Worm (Caenorhabditis elegans): ENCODE results near the gene pqn-31.

ce11 chrV:9075827-9076226 is 33.6 kb upstream of the pqn-31 start:
- TF ChIP-seq fos-1 (tag; optimal IDR thresholded peaks at IDR 0.05) (no peak), eor-1 (tag; optimal IDR thresholded peaks at IDR 0.05) (no peak), jun-1 (tag; optimal IDR thresholded peaks at IDR 0.05) (peak; percentile 25), R02D3.7 (tag; optimal IDR thresholded peaks at IDR 0.05) (no peak), elt-1 (tag; optimal IDR thresholded peaks at IDR 0.05) (no peak), ztf-11 (tag; optimal IDR thresholded peaks at IDR 0.05) (no peak), pha-4 (tag; optimal IDR thresholded peaks at IDR 0.05) (peak; percentile 90), daf-12 (tag; optimal IDR thresholded peaks at IDR 0.05) (no peak), aly-2 (tag; optimal IDR thresholded peaks at IDR 0.05) (no peak), ama-1 (optimal IDR thresholded peaks at IDR 0.05) (no peak), nhr-76 (tag; optimal IDR thresholded peaks at IDR 0.05) (no peak), tbx-2 (tag; optimal IDR thresholded peaks at IDR 0.05) (no peak)

Measured in whole organism, L3 larva.